Fruit fly (Drosophila melanogaster): ENCODE measurements around the gene Cds.

Cds gene

dm6 chr3L:8110171-8110570 is 17.4 kb upstream of the Cds start, which contains the start of gene Nulp1:
Gene Nulp1 (plus strand): TSS chr3L:8110368.
- TF ChIP-seq usp (GFP tag; optimal IDR thresholded peaks at IDR 0.05): no peak
- no peak for TF ChIP-seq pan (optimal IDR thresholded peaks at IDR 0.05)
- TF ChIP-seq psq (optimal IDR thresholded peaks at IDR 0.05): no peak
- no peak for TF ChIP-seq EcR (GFP tag; optimal IDR thresholded peaks at IDR 0.05)
- TF ChIP-seq Dll (optimal IDR thresholded peaks at IDR 0.05): no peak
- TF ChIP-seq CG8478 (optimal IDR thresholded peaks at IDR 0.05): no peak

dm6 chr3L:8115864-8116528 is 11.6 kb upstream of the Cds start, which contains the start of the genes Arp3 and msk:
Gene Arp3 (minus strand): TSS chr3L:8115902.
Gene msk (plus strand): TSS chr3L:8116179.
- TF ChIP-seq usp (GFP tag; optimal IDR thresholded peaks at IDR 0.05) (no peak), CG8478 (optimal IDR thresholded peaks at IDR 0.05) (no peak), psq (optimal IDR thresholded peaks at IDR 0.05) (no peak), EcR (GFP tag; optimal IDR thresholded peaks at IDR 0.05) (no peak), Dll (optimal IDR thresholded peaks at IDR 0.05) (no peak), pan (optimal IDR thresholded peaks at IDR 0.05) (no peak)

dm6 chr3L:8116809-8117208 is 10.8 kb upstream of the Cds start:
- no peak for TF ChIP-seq psq (optimal IDR thresholded peaks at IDR 0.05)
- TF ChIP-seq CG8478 (optimal IDR thresholded peaks at IDR 0.05): no peak
- no peak for TF ChIP-seq EcR (GFP tag; optimal IDR thresholded peaks at IDR 0.05)
- no peak for TF ChIP-seq Dll (optimal IDR thresholded peaks at IDR 0.05)
- TF ChIP-seq usp (GFP tag; optimal IDR thresholded peaks at IDR 0.05): no peak
- TF ChIP-seq pan (optimal IDR thresholded peaks at IDR 0.05): no peak

dm6 chr3L:8121590-8121989 is 6.0 kb upstream of the Cds start, which contains the start of gene ldbr:
Gene ldbr (plus strand): TSS chr3L:8121827.
- TF ChIP-seq CG8478 (optimal IDR thresholded peaks at IDR 0.05) (no peak), EcR (GFP tag; optimal IDR thresholded peaks at IDR 0.05) (no peak), pan (optimal IDR thresholded peaks at IDR 0.05) (no peak)

- TF ChIP-seq CG8478 (optimal IDR thresholded peaks at IDR 0.05) (no peak), pan (optimal IDR thresholded peaks at IDR 0.05) (no peak), usp (GFP tag; optimal IDR thresholded peaks at IDR 0.05) (no peak), psq (optimal IDR thresholded peaks at IDR 0.05) (no peak), EcR (GFP tag; optimal IDR thresholded peaks at IDR 0.05) (no peak), Dll (optimal IDR thresholded peaks at IDR 0.05) (no peak)
Measured at dm6 chr3L:8124481-8125359, 2.8 kb upstream of the Cds start, which contains the start of the genes CG7550 and mRpL36. Gene CG7550 (minus strand): TSS chr3L:8124531. Gene mRpL36 (minus strand): TSS chr3L:8125132.

- TF ChIP-seq CG8478 (optimal IDR thresholded peaks at IDR 0.05) (no peak), EcR (GFP tag; optimal IDR thresholded peaks at IDR 0.05) (no peak), Dll (optimal IDR thresholded peaks at IDR 0.05) (no peak), psq (optimal IDR thresholded peaks at IDR 0.05) (no peak), pan (optimal IDR thresholded peaks at IDR 0.05) (no peak), usp (GFP tag; optimal IDR thresholded peaks at IDR 0.05) (no peak)
Measured at dm6 chr3L:8128396-8129050, 961 bp downstream of the Cds start.

dm6 chr3L:8137448-8137906 is 9.9 kb downstream of the Cds start, which contains the start of the genes Setx and mus301:
Gene Setx (minus strand): TSS chr3L:8137498.
Gene mus301 (plus strand): TSS chr3L:8137808.
- no peak for TF ChIP-seq pan (optimal IDR thresholded peaks at IDR 0.05)
- TF ChIP-seq usp (GFP tag; optimal IDR thresholded peaks at IDR 0.05): no peak
- no peak for TF ChIP-seq psq (optimal IDR thresholded peaks at IDR 0.05)
- no peak for TF ChIP-seq CG8478 (optimal IDR thresholded peaks at IDR 0.05)
- TF ChIP-seq Dll (optimal IDR thresholded peaks at IDR 0.05): no peak
- no peak for TF ChIP-seq EcR (GFP tag; optimal IDR thresholded peaks at IDR 0.05)

- TF ChIP-seq CG8478 (optimal IDR thresholded peaks at IDR 0.05): no peak
- TF ChIP-seq pan (optimal IDR thresholded peaks at IDR 0.05): no peak
- TF ChIP-seq usp (GFP tag; optimal IDR thresholded peaks at IDR 0.05): no peak
- TF ChIP-seq Dll (optimal IDR thresholded peaks at IDR 0.05): no peak
- TF ChIP-seq psq (optimal IDR thresholded peaks at IDR 0.05): no peak
- TF ChIP-seq EcR (GFP tag; optimal IDR thresholded peaks at IDR 0.05): no peak
Measured at dm6 chr3L:8150284-8150683, 22.7 kb downstream of the Cds start.

- TF ChIP-seq CG8478 (optimal IDR thresholded peaks at IDR 0.05): no peak
- TF ChIP-seq psq (optimal IDR thresholded peaks at IDR 0.05): no peak
- TF ChIP-seq Dll (optimal IDR thresholded peaks at IDR 0.05): no peak
- no peak for TF ChIP-seq pan (optimal IDR thresholded peaks at IDR 0.05)
- TF ChIP-seq usp (GFP tag; optimal IDR thresholded peaks at IDR 0.05): no peak
- TF ChIP-seq EcR (GFP tag; optimal IDR thresholded peaks at IDR 0.05): no peak
Measured at dm6 chr3L:8150812-8151211, 23.2 kb downstream of the Cds start.

- TF ChIP-seq EcR (GFP tag; optimal IDR thresholded peaks at IDR 0.05) (no peak), pan (optimal IDR thresholded peaks at IDR 0.05) (no peak), Dll (optimal IDR thresholded peaks at IDR 0.05) (no peak), usp (GFP tag; optimal IDR thresholded peaks at IDR 0.05) (no peak), psq (optimal IDR thresholded peaks at IDR 0.05) (no peak), CG8478 (optimal IDR thresholded peaks at IDR 0.05) (no peak)
Measured at dm6 chr3L:8151727-8152199, 24.2 kb downstream of the Cds start, which contains the start of gene CG13676. Gene CG13676 (minus strand): TSS chr3L:8151813.
